Fruit fly (Drosophila melanogaster): Measurements from ENCODE around the gene CG46412.

Gene CG46412

DNA sequence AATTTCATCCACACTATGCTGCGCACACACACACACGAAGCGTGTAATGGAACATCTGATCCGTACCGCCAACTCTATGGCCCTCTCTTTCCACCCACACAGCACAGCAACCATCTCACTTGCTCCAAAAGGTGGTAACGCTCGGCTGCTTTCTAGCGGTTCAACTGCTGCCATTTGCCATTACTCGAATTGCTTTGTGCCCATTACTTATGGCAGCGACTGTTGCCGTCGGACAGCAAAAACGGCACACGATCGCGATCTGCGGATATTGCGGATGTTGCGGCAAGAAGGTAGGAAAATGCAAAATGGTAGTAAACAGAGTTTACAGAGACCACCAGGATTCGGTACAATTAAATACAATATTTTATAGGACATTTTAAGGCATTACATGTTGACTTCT, 9.1 kb downstream of the CG46412 start:
- TF ChIP-seq CG8301 (tag; optimal IDR thresholded peaks at IDR 0.05) (no peak), CG34367 (tag; optimal IDR thresholded peaks at IDR 0.05) (no peak), rn (GFP tag; IDR thresholded peaks at IDR 0.05) (no peak), CG4496 (GFP tag; IDR thresholded peaks at IDR 0.05) (no peak), CG15710 (tag; optimal IDR thresholded peaks at IDR 0.05) (no peak), CG10348 (GFP tag; IDR thresholded peaks at IDR 0.05) (no peak), Pif1A (GFP tag; optimal IDR thresholded peaks at IDR 0.05) (no peak), D1 (tag; optimal IDR thresholded peaks at IDR 0.05) (no peak), gl (tag; optimal IDR thresholded peaks at IDR 0.05) (no peak), CG32121 (GFP tag; IDR thresholded peaks at IDR 0.05) (no peak), CG9948 (tag; optimal IDR thresholded peaks at IDR 0.05) (no peak)

DNA sequence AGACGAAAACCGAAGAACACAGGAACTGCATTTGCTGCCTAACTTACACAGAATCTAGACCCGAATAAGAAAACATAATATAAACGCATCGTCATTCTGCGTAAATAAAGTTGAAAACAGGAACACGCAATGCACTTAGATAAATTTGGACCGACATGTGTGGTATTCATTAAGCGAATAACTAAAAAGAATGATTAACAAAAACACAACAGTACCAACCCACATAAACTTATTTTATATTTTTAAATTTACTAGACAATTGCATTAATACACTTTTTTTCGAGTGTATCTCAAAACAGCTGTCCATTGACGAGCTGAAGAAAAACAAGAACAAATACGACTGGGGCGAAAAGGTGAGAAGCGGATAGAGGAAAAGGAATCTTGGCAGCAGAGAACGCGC, 9.5 kb downstream of the CG46412 start:
- TF ChIP-seq fd96Ca (GFP tag; IDR thresholded peaks at IDR 0.05) (no peak), gl (tag; optimal IDR thresholded peaks at IDR 0.05) (peak; percentile 27), CG14655 (GFP tag; optimal IDR thresholded peaks at IDR 0.05) (peak; percentile 79), CG13204 (GFP tag; optimal IDR thresholded peaks at IDR 0.05) (no peak), CG8159 (tag; optimal IDR thresholded peaks at IDR 0.05) (peak; percentile 81), CG8301 (tag; optimal IDR thresholded peaks at IDR 0.05) (peak; percentile 68), EcR (GFP tag; optimal IDR thresholded peaks at IDR 0.05) (no peak), CG10348 (GFP tag; IDR thresholded peaks at IDR 0.05) (no peak), D1 (tag; optimal IDR thresholded peaks at IDR 0.05) (no peak), Pif1A (GFP tag; optimal IDR thresholded peaks at IDR 0.05) (peak; percentile 49), rn (GFP tag; IDR thresholded peaks at IDR 0.05) (peak; percentile 41), Snoo (tag; optimal IDR thresholded peaks at IDR 0.05) (peak; percentile 49), Pif1B (GFP tag; optimal IDR thresholded peaks at IDR 0.05) (peak; percentile 56), CG34367 (tag; optimal IDR thresholded peaks at IDR 0.05) (peak; percentile 54), CG17806 (tag; optimal IDR thresholded peaks at IDR 0.05) (peak; percentile 73), CG32121 (GFP tag; IDR thresholded peaks at IDR 0.05) (peak; percentile 56), CG4496 (GFP tag; IDR thresholded peaks at IDR 0.05) (peak; percentile 61; the same call in 2 of the 3 replicates), CG12605 (GFP tag; IDR thresholded peaks at IDR 0.05) (peak; percentile 49), CG9948 (tag; optimal IDR thresholded peaks at IDR 0.05) (peak; percentile 55), Ets98B (GFP tag; IDR thresholded peaks at IDR 0.05) (peak; percentile 53; the same call in 1 of the 2 replicates), CG15710 (tag; optimal IDR thresholded peaks at IDR 0.05) (peak; percentile 71)

DNA sequence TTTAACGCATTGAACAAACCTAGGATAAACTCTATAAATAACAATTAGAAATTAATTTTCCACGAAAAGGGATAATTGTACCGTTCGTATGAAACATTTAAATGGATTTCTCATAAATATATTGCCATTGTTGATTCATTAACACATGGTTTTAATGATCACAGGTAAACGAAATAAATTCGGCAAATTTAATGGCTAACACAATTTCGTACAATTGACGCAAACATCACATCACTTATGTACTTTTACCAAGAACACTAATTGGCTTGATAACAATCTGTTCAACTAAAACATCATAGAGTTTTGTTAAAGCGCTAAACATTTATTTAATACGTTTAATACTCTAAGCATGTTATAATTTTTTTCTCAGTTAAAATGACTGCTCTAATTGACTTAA, 10.2 kb downstream of the CG46412 start:
- TF ChIP-seq gl (tag; optimal IDR thresholded peaks at IDR 0.05) (no peak), CG32121 (GFP tag; IDR thresholded peaks at IDR 0.05) (no peak), CG34367 (tag; optimal IDR thresholded peaks at IDR 0.05) (no peak), Snoo (tag; optimal IDR thresholded peaks at IDR 0.05) (no peak), CG15710 (tag; optimal IDR thresholded peaks at IDR 0.05) (no peak), CG13204 (GFP tag; optimal IDR thresholded peaks at IDR 0.05) (no peak), rn (GFP tag; IDR thresholded peaks at IDR 0.05) (no peak), D1 (tag; optimal IDR thresholded peaks at IDR 0.05) (no peak), Ets98B (GFP tag; IDR thresholded peaks at IDR 0.05) (no peak), fd96Ca (GFP tag; IDR thresholded peaks at IDR 0.05) (no peak), Pif1A (GFP tag; optimal IDR thresholded peaks at IDR 0.05) (no peak), CG14655 (GFP tag; optimal IDR thresholded peaks at IDR 0.05) (no peak), CG8301 (tag; optimal IDR thresholded peaks at IDR 0.05) (no peak), CG8159 (tag; optimal IDR thresholded peaks at IDR 0.05) (no peak), CG9948 (tag; optimal IDR thresholded peaks at IDR 0.05) (no peak), CG4496 (GFP tag; IDR thresholded peaks at IDR 0.05) (no peak), Pif1B (GFP tag; optimal IDR thresholded peaks at IDR 0.05) (no peak), CG12605 (GFP tag; IDR thresholded peaks at IDR 0.05) (no peak), CG17806 (tag; optimal IDR thresholded peaks at IDR 0.05) (no peak), CG10348 (GFP tag; IDR thresholded peaks at IDR 0.05) (no peak)

DNA sequence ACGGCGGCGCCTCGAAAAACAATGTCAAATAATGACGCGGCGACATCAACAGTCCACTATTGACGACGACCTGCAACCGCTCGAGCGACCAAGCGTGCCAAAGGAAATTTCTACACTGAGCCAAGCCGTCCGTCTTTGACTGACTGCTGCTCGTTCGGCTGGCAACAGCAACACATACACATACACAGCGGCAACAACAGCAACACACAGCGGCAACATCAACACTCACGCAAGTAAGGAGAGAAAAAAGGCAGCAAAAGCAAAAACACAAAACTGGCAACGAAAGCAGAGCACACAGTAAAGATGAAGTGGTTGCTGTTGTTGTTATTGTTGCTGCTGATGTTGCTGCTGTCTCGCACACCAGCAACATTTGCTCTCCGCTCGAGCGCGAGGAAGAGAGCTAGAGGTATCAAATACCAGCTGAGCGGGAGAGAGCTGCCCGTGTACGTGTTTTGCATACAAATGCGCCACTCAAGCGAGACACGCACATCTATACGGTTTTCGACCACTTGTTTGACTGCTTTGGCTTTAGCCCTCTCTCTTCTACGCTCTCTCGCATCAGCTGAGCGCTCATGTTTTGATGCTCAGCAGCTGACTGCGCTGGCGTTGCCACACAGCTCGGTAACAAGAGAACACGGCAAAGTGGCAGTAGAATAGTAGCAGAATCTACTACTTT, 10.7 kb downstream of the CG46412 start:
- TF ChIP-seq CG10348 (GFP tag; IDR thresholded peaks at IDR 0.05) (no peak), Pif1B (GFP tag; optimal IDR thresholded peaks at IDR 0.05) (peak; percentile 57), CG17806 (tag; optimal IDR thresholded peaks at IDR 0.05) (peak; percentile 45), CG8301 (tag; optimal IDR thresholded peaks at IDR 0.05) (peak; percentile 44), rn (GFP tag; IDR thresholded peaks at IDR 0.05) (no peak), CG34367 (tag; optimal IDR thresholded peaks at IDR 0.05) (peak; percentile 65), Snoo (tag; optimal IDR thresholded peaks at IDR 0.05) (peak; percentile 42), CG12605 (GFP tag; IDR thresholded peaks at IDR 0.05) (peak; percentile 95), CG13204 (GFP tag; optimal IDR thresholded peaks at IDR 0.05) (peak; percentile 94), CG32121 (GFP tag; IDR thresholded peaks at IDR 0.05) (peak; percentile 79), CG15710 (tag; optimal IDR thresholded peaks at IDR 0.05) (peak; percentile 61), Ets98B (GFP tag; IDR thresholded peaks at IDR 0.05) (peak; percentile 83), D1 (tag; optimal IDR thresholded peaks at IDR 0.05) (no peak), CG14655 (GFP tag; optimal IDR thresholded peaks at IDR 0.05) (peak; percentile 65), CG8159 (tag; optimal IDR thresholded peaks at IDR 0.05) (peak; percentile 32), fd96Ca (GFP tag; IDR thresholded peaks at IDR 0.05) (peak; percentile 79), EcR (GFP tag; optimal IDR thresholded peaks at IDR 0.05) (peak; percentile 81), CG9948 (tag; optimal IDR thresholded peaks at IDR 0.05) (peak; percentile 22), Pif1A (GFP tag; optimal IDR thresholded peaks at IDR 0.05) (peak; percentile 21), CG4496 (GFP tag; IDR thresholded peaks at IDR 0.05) (peak; percentile 69; the same call in 2 of the 3 replicates), gl (tag; optimal IDR thresholded peaks at IDR 0.05) (peak; percentile 86)

DNA sequence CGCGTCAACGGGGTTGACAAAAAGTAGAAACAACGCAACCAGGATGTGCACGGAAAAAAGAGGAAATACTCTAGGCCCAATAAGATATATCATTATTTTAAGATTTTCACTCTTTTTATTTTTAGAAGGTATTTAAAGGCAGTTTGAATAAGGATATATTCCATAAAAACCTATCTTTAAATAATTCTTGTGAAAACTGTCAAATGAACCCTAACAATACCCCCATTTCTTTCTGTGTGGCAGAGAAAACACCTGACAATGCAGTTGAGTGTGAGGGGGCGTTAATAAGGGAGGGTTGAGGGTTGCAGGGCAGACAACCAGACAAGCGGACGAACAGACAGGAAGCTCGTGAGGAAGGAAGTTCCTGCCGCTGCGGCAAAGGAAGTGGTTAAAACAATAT, 11.9 kb downstream of the CG46412 start:
- TF ChIP-seq CG13204 (GFP tag; optimal IDR thresholded peaks at IDR 0.05), result no peak
- TF ChIP-seq EcR (GFP tag; optimal IDR thresholded peaks at IDR 0.05), result no peak
- peak; percentile 29 for TF ChIP-seq Pif1B (GFP tag; optimal IDR thresholded peaks at IDR 0.05)
- TF ChIP-seq CG9948 (tag; optimal IDR thresholded peaks at IDR 0.05), result peak; percentile 54
- TF ChIP-seq CG14655 (GFP tag; optimal IDR thresholded peaks at IDR 0.05), result peak; percentile 76
- TF ChIP-seq D1 (tag; optimal IDR thresholded peaks at IDR 0.05), result no peak
- peak; percentile 58 for TF ChIP-seq CG8301 (tag; optimal IDR thresholded peaks at IDR 0.05)
- peak; percentile 52; the same call in 1 of the 2 replicates for TF ChIP-seq rn (GFP tag; IDR thresholded peaks at IDR 0.05)
- TF ChIP-seq Ets98B (GFP tag; IDR thresholded peaks at IDR 0.05), result peak; percentile 52
- TF ChIP-seq CG10348 (GFP tag; IDR thresholded peaks at IDR 0.05), result no peak
- TF ChIP-seq CG8159 (tag; optimal IDR thresholded peaks at IDR 0.05), result peak; percentile 75
- TF ChIP-seq Snoo (tag; optimal IDR thresholded peaks at IDR 0.05), result peak; percentile 24
- no peak for TF ChIP-seq gl (tag; optimal IDR thresholded peaks at IDR 0.05)
- no peak; the same call in 1 of the 2 replicates for TF ChIP-seq CG12605 (GFP tag; IDR thresholded peaks at IDR 0.05)
- TF ChIP-seq Pif1A (GFP tag; optimal IDR thresholded peaks at IDR 0.05), result peak; percentile 55
- TF ChIP-seq fd96Ca (GFP tag; IDR thresholded peaks at IDR 0.05), result peak; percentile 11; the same call in 1 of the 3 replicates
- TF ChIP-seq CG34367 (tag; optimal IDR thresholded peaks at IDR 0.05), result peak; percentile 19
- peak; percentile 65; the same call in 1 of the 3 replicates for TF ChIP-seq CG4496 (GFP tag; IDR thresholded peaks at IDR 0.05)
- peak; percentile 55 for TF ChIP-seq CG17806 (tag; optimal IDR thresholded peaks at IDR 0.05)
- peak; percentile 66 for TF ChIP-seq CG15710 (tag; optimal IDR thresholded peaks at IDR 0.05)
- TF ChIP-seq CG32121 (GFP tag; IDR thresholded peaks at IDR 0.05), result peak; percentile 60

All from whole organism, pupa.